Fruit fly (Drosophila melanogaster): Measurements from ENCODE around the gene Pgk.

Pgk gene

DNA sequence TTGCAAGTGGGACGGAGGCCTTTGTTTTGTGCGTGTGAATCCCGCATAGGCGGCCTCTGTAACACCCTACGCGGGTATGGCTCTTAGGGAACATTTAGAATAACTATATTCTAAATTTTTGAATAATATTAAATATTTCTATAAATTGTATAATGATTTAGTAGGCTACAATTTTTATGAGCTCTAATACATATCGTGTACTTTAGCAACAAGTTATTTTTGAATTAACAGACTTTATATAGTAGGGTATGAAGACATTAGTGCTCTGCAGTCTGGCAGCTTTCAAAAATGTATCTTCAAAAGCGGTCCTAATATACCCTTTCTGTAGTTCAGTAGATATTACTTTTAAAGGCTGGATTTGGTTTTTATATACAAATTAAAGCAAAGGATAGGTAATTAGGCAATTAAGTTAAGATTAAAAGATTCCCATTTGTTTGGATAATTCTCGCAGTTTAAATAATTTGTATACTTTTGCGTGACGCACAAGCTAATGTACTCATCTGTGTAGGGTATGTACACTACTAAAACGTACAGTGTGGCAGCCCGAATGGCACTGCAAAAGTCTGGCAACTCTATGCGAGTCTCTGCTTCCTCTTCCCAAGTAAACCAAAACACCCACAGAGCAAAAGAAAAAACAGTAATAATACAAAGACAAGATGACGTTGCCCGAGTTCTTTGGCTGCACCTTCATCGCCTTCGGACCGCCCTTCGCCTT, 12.9 kb upstream of the Pgk start, which contains the start of the genes Snx21 and aph-1 (continued):
- peak; percentile 90 for TF ChIP-seq scrt (GFP tag; optimal IDR thresholded peaks at IDR 0.05)
- TF ChIP-seq Optix (GFP tag; IDR thresholded peaks at IDR 0.05): peak; percentile 78; the same call in 2 of the 3 replicates
- peak; percentile 90 for TF ChIP-seq fd96Cb (tag; optimal IDR thresholded peaks at IDR 0.05)
- peak; percentile 33; the same call in 1 of the 2 replicates for TF ChIP-seq Scr (GFP tag; IDR thresholded peaks at IDR 0.05; ENCODE audit: partially characterized antibody)
- TF ChIP-seq Gsc (GFP tag; IDR thresholded peaks at IDR 0.05): peak; percentile 74
- TF ChIP-seq Gug (GFP tag; IDR thresholded peaks at IDR 0.05): peak; percentile 94
- TF ChIP-seq CG1529 (GFP tag; optimal IDR thresholded peaks at IDR 0.05): peak; percentile 79
- no peak for TF ChIP-seq bigmax (GFP tag; optimal IDR thresholded peaks at IDR 0.05)
- TF ChIP-seq zfh1 (GFP tag; IDR thresholded peaks at IDR 0.05): peak; percentile 86
- no peak for TF ChIP-seq Trl (optimal IDR thresholded peaks at IDR 0.05)
- TF ChIP-seq Trl (GFP tag; optimal IDR thresholded peaks at IDR 0.05): peak; percentile 93
- peak; percentile 82 for TF ChIP-seq CG18764 (GFP tag; optimal IDR thresholded peaks at IDR 0.05)
- TF ChIP-seq CG6791 (GFP tag; IDR thresholded peaks at IDR 0.05; ENCODE audit: partially characterized antibody): no peak
- peak; percentile 95 for TF ChIP-seq CG10543 (GFP tag; optimal IDR thresholded peaks at IDR 0.05)
- no peak for TF ChIP-seq Dfd (GFP tag; optimal IDR thresholded peaks at IDR 0.05)
- peak; percentile 84 for TF ChIP-seq Myb (GFP tag; optimal IDR thresholded peaks at IDR 0.05)
- no peak for TF ChIP-seq usp (GFP tag; optimal IDR thresholded peaks at IDR 0.05)
- no peak for TF ChIP-seq CG2129 (GFP tag; IDR thresholded peaks at IDR 0.05; ENCODE audit: partially characterized antibody)
- TF ChIP-seq Dad (GFP tag; optimal IDR thresholded peaks at IDR 0.05): peak; percentile 86
- peak; percentile 56; the same call in 2 of the 3 replicates for TF ChIP-seq otp (GFP tag; IDR thresholded peaks at IDR 0.05)
- TF ChIP-seq CG7556 (GFP tag; optimal IDR thresholded peaks at IDR 0.05): peak; percentile 92
- peak; percentile 56; the same call in 1 of the 3 replicates for TF ChIP-seq z (GFP tag; IDR thresholded peaks at IDR 0.05)
- peak; percentile 48; the same call in 1 of the 3 replicates for TF ChIP-seq sr (GFP tag; IDR thresholded peaks at IDR 0.05)
- TF ChIP-seq lab (GFP tag; optimal IDR thresholded peaks at IDR 0.05): peak; percentile 95
- TF ChIP-seq CG3995 (GFP tag; optimal IDR thresholded peaks at IDR 0.05): peak; percentile 18
- peak in 1 of 3 experiments; percentile 93 for TF ChIP-seq lola (GFP tag; optimal IDR thresholded peaks at IDR 0.05)
- TF ChIP-seq PHDP (tag; optimal IDR thresholded peaks at IDR 0.05): peak; percentile 94
- peak; percentile 74 for TF ChIP-seq CG5180 (GFP tag; optimal IDR thresholded peaks at IDR 0.05)
- TF ChIP-seq tup (GFP tag; optimal IDR thresholded peaks at IDR 0.05): peak; percentile 76
- peak; percentile 84 for TF ChIP-seq CG6813 (GFP tag; optimal IDR thresholded peaks at IDR 0.05)
- peak; percentile 67 for TF ChIP-seq Sry-δ (GFP tag; optimal IDR thresholded peaks at IDR 0.05)
- no peak; the same call in 1 of the 2 replicates for TF ChIP-seq Bgb (GFP tag; IDR thresholded peaks at IDR 0.05; ENCODE audit: partially characterized antibody)
- TF ChIP-seq CG6272 (GFP tag; IDR thresholded peaks at IDR 0.05): peak; percentile 80
- TF ChIP-seq CG4617 (GFP tag; optimal IDR thresholded peaks at IDR 0.05; ENCODE audit: borderline replicate concordance): peak; percentile 77
- TF ChIP-seq fd3F (GFP tag; optimal IDR thresholded peaks at IDR 0.05): peak; percentile 88
- TF ChIP-seq CG2875 (GFP tag; optimal IDR thresholded peaks at IDR 0.05): peak; percentile 81
- peak; percentile 89 for TF ChIP-seq stc (GFP tag; IDR thresholded peaks at IDR 0.05)
- TF ChIP-seq CG32772 (GFP tag; IDR thresholded peaks at IDR 0.05): peak; percentile 87; the same call in 1 of the 2 replicates
- TF ChIP-seq CG12659 (GFP tag; optimal IDR thresholded peaks at IDR 0.05): peak; percentile 95
- TF ChIP-seq Jarid2 (GFP tag; optimal IDR thresholded peaks at IDR 0.05): peak; percentile 63
- peak; percentile 73 for TF ChIP-seq CG1603 (tag; optimal IDR thresholded peaks at IDR 0.05)
- TF ChIP-seq az2 (GFP tag; optimal IDR thresholded peaks at IDR 0.05): peak; percentile 93
- peak; percentile 60; the same call in 1 of the 2 replicates for TF ChIP-seq CG17612 (GFP tag; IDR thresholded peaks at IDR 0.05)
- TF ChIP-seq slp2 (GFP tag; optimal IDR thresholded peaks at IDR 0.05): peak; percentile 78
- TF ChIP-seq sima (GFP tag; optimal IDR thresholded peaks at IDR 0.05): no peak
- TF ChIP-seq Sry-β (GFP tag; optimal IDR thresholded peaks at IDR 0.05): peak; percentile 38
- TF ChIP-seq CG2889 (GFP tag; IDR thresholded peaks at IDR 0.05): peak; percentile 76
- TF ChIP-seq vvl (GFP tag; IDR thresholded peaks at IDR 0.05): peak; percentile 94
